Worm (Caenorhabditis elegans) whole organism, L1 larva: ENCODE results near the gene ceh-86.

Experiments
- C04F5.9 ChIP-seq: sonication (generic microtip); optimal IDR thresholded peaks from 2 replicates; lab custom pipeline; 2016; ENCODE audit warnings: missing genetic modification characterization, missing compliant biosample characterization
- Y116A8C.19 ChIP-seq: sonication (generic microtip); optimal IDR thresholded peaks from 2 replicates; lab custom pipeline; 2016; ENCODE audit warnings: missing compliant biosample characterization, missing genetic modification characterization, borderline replicate concordance
- aha-1 ChIP-seq: fragments of 150-350 bp; optimal IDR thresholded peaks from 2 replicates; lab custom pipeline; 2014; ENCODE audit warnings: missing biosample characterization, missing genetic modification characterization
- aly-2 ChIP-seq: fragments of 150-350 bp; optimal IDR thresholded peaks from 2 replicates; lab custom pipeline; 2014; ENCODE audit warnings: missing biosample characterization, missing genetic modification characterization
- ama-1 ChIP-seq: fragments of 150-350 bp; optimal IDR thresholded peaks from 2 replicates; lab custom pipeline; 2014
- blmp-1 ChIP-seq: fragments of 150-350 bp; optimal IDR thresholded peaks from 2 replicates; lab custom pipeline; 2014; ENCODE audit warnings: missing biosample characterization, missing genetic modification characterization
- ceh-63 ChIP-seq: fragments of 200-800 bp; sonication (Bioruptor generic); optimal IDR thresholded peaks from 2 replicates; lab custom pipeline; 2018; ENCODE audit warnings: mild to moderate bottlenecking, missing genetic modification characterization, missing compliant biosample characterization
- ceh-82 ChIP-seq, 3 experiments: fragments of 150-350 bp in 1 of 3; sonication (generic microtip) in 2 of 3; optimal IDR thresholded peaks; 2 replicates each; lab custom pipeline; 2014 to 2017; ENCODE audit warnings: missing biosample characterization in 3 of 3, missing genetic modification characterization in 3 of 3
- efl-1 ChIP-seq, 4 experiments: fragments of 150-350 bp; optimal IDR thresholded peaks in 3 of 4; peaks in 1 of 4; 1 replicate in 1 of 4; 2 replicates in 3 of 4; lab custom pipeline; 2014; ENCODE audit warnings: missing biosample characterization in 2 of 4, missing genetic modification characterization in 2 of 4, missing genetic modification reagents in 2 of 4
- egl-13 ChIP-seq: sonication (generic microtip); optimal IDR thresholded peaks from 2 replicates; lab custom pipeline; 2016; ENCODE audit warnings: missing genotype, missing genetic modification reagents, missing genetic modification characterization, missing compliant biosample characterization
- elt-2 ChIP-seq: sonication (generic microtip); optimal IDR thresholded peaks from 2 replicates; lab custom pipeline; 2016; ENCODE audit warnings: missing genetic modification characterization, mild to moderate bottlenecking, inconsistent platforms, missing compliant biosample characterization, missing genetic modification reagents
- ets-5 ChIP-seq: fragments of 200-800 bp; sonication (Bioruptor generic); IDR thresholded peaks from 2 replicates; pipeline ENCODE4 v1.3.6; 2022; ENCODE audit warnings: missing genetic modification characterization, missing compliant biosample characterization
- fkh-10 ChIP-seq: sonication (generic microtip); optimal IDR thresholded peaks from 2 replicates; lab custom pipeline; 2017; ENCODE audit warnings: missing biosample characterization, missing genetic modification reagents, missing genetic modification characterization
- fkh-4 ChIP-seq: sonication (generic microtip); optimal IDR thresholded peaks from 2 replicates; lab custom pipeline; 2016; ENCODE audit warnings: missing compliant biosample characterization, missing genetic modification characterization, borderline replicate concordance
- fos-1 ChIP-seq: fragments of 150-350 bp; optimal IDR thresholded peaks from 2 replicates; lab custom pipeline; 2014; ENCODE audit warnings: missing biosample characterization, missing genetic modification characterization
- grh-1 ChIP-seq: fragments of 200-800 bp; sonication (Bioruptor generic); IDR thresholded peaks from 2 replicates; pipeline ENCODE4 v1.3.6; 2022; ENCODE audit warnings: missing genetic modification reagents, missing genetic modification characterization, missing compliant biosample characterization
- hpl-2 ChIP-seq: fragments of 150-350 bp; optimal IDR thresholded peaks from 2 replicates; lab custom pipeline; 2014; ENCODE audit warnings: missing biosample characterization, missing genetic modification reagents, missing genetic modification characterization
- isw-1 ChIP-seq: fragments of 200-800 bp; sonication (Bioruptor generic); IDR thresholded peaks from 2 replicates; pipeline ENCODE4 v1.3.6; 2022; ENCODE audit warnings: missing genetic modification characterization, missing compliant biosample characterization
- jun-1 ChIP-seq: fragments of 150-350 bp; optimal IDR thresholded peaks from 2 replicates; lab custom pipeline; 2014; ENCODE audit warnings: missing biosample characterization, missing genetic modification reagents, missing genetic modification characterization
- lin-15B ChIP-seq: fragments of 150-350 bp; sonication (generic microtip); optimal IDR thresholded peaks from 3 replicates; lab custom pipeline; 2014; ENCODE audit warnings: missing biosample characterization, missing genetic modification characterization
- lin-35 ChIP-seq, 2 experiments: fragments of 150-350 bp; optimal IDR thresholded peaks; 2 replicates each; lab custom pipeline; 2014; ENCODE audit warnings: missing biosample characterization in 2 of 2, missing genetic modification characterization in 2 of 2, missing genetic modification reagents in 2 of 2
- nhr-11 ChIP-seq: fragments of 150-350 bp; optimal IDR thresholded peaks from 2 replicates; lab custom pipeline; 2014; ENCODE audit warnings: missing biosample characterization, missing genetic modification characterization
- nhr-12 ChIP-seq: sonication (generic microtip); optimal IDR thresholded peaks from 2 replicates; lab custom pipeline; 2017; ENCODE audit warnings: missing biosample characterization, missing genetic modification characterization
- nhr-47 ChIP-seq: sonication (generic microtip); optimal IDR thresholded peaks from 2 replicates; lab custom pipeline; 2016; ENCODE audit warnings: mild to moderate bottlenecking, missing genetic modification characterization, moderate library complexity, missing compliant biosample characterization
- nhr-71 ChIP-seq: sonication (generic microtip); optimal IDR thresholded peaks from 2 replicates; lab custom pipeline; 2016; ENCODE audit warnings: mild to moderate bottlenecking, missing genetic modification characterization, moderate library complexity, missing compliant biosample characterization
- nhr-84 ChIP-seq: sonication (generic microtip); optimal IDR thresholded peaks from 2 replicates; lab custom pipeline; 2017; ENCODE audit warnings: missing biosample characterization, missing genetic modification characterization
- pag-3 ChIP-seq: sonication (generic microtip); optimal IDR thresholded peaks from 2 replicates; lab custom pipeline; 2017; ENCODE audit warnings: missing genetic modification characterization, mild to moderate bottlenecking, missing compliant biosample characterization, antibody characterized with exemption, borderline replicate concordance; ENCODE audit not compliant: insufficient read depth
- pax-3 ChIP-seq: fragments of 200-800 bp; sonication (Bioruptor generic); optimal IDR thresholded peaks from 2 replicates; lab custom pipeline; 2018; ENCODE audit warnings: mild to moderate bottlenecking, missing genetic modification characterization, moderate library complexity, missing compliant biosample characterization
- pqm-1 ChIP-seq: sonication (generic microtip); optimal IDR thresholded peaks from 3 replicates; lab custom pipeline; 2017; ENCODE audit warnings: missing biosample characterization, missing genetic modification characterization
- skn-1 ChIP-seq: fragments of 150-350 bp; optimal IDR thresholded peaks from 2 replicates; lab custom pipeline; 2014; ENCODE audit warnings: missing biosample characterization, missing genetic modification characterization
- snpc-4 ChIP-seq: fragments of 150-350 bp; optimal IDR thresholded peaks from 2 replicates; lab custom pipeline; 2014; ENCODE audit warnings: missing biosample characterization, missing genetic modification characterization
- sox-4 ChIP-seq: sonication (generic microtip); optimal IDR thresholded peaks from 2 replicates; lab custom pipeline; 2016; ENCODE audit warnings: missing genetic modification characterization, missing compliant biosample characterization
- tlp-1 ChIP-seq: fragments of 150-350 bp; optimal IDR thresholded peaks from 2 replicates; lab custom pipeline; 2014; ENCODE audit warnings: missing biosample characterization, missing genetic modification characterization
- unc-130 ChIP-seq: fragments of 150-350 bp; optimal IDR thresholded peaks from 2 replicates; lab custom pipeline; 2017; ENCODE audit warnings: missing biosample characterization, missing genetic modification characterization, inconsistent platforms
- unc-30 ChIP-seq: sonication (generic microtip); optimal IDR thresholded peaks from 2 replicates; lab custom pipeline; 2017; ENCODE audit warnings: missing biosample characterization, missing genetic modification characterization
- unc-86 ChIP-seq: sonication (generic microtip); optimal IDR thresholded peaks from 2 replicates; lab custom pipeline; 2016; ENCODE audit warnings: missing genetic modification characterization, missing compliant biosample characterization
- unc-98 ChIP-seq: fragments of 200-800 bp; sonication (Bioruptor generic); IDR thresholded peaks from 2 replicates; pipeline ENCODE4 v1.3.6; 2022; ENCODE audit warnings: missing genetic modification characterization, missing compliant biosample characterization
- vab-15 ChIP-seq: sonication (generic microtip); optimal IDR thresholded peaks from 2 replicates; lab custom pipeline; 2017; ENCODE audit warnings: missing genotype, mild to moderate bottlenecking, missing genetic modification characterization, missing compliant biosample characterization
- xbp-1 ChIP-seq: sonication (generic microtip); optimal IDR thresholded peaks from 2 replicates; lab custom pipeline; 2016; ENCODE audit warnings: missing genetic modification characterization, missing compliant biosample characterization
- ztf-11 ChIP-seq, 2 experiments: sonication (generic microtip); optimal IDR thresholded peaks; 2 replicates each; lab custom pipeline; 2016 to 2017; ENCODE audit warnings: missing genetic modification characterization in 2 of 2, missing biosample characterization in 1 of 2, missing compliant biosample characterization in 1 of 2

The ceh-86 gene

ce11 chrII:2390884-2391283 is 41.0 kb downstream of the ceh-86 start, which contains the start of gene F16G10.10:
TSS of gene F16G10.10 (minus strand) at chrII:2390984.
- TF ChIP-seq C04F5.9 (tag; lab: Kevin White, UChicago) (no peak), nhr-47 (no peak), xbp-1 (no peak), tlp-1 (tag; lab: Kevin White, UChicago) (no peak), fkh-10 (no peak)

- TF ChIP-seq nhr-12 (no peak), ceh-82 (tag; optimal IDR thresholded peaks at IDR 0.05; lab: Kevin White, UChicago) (no peak), pag-3 (tag; lab: Kevin White, UChicago) (no peak), ets-5 (GFP tag; lab: Robert Waterston, UW) (no peak), Y116A8C.19 (tag; lab: Kevin White, UChicago) (no peak), isw-1 (GFP tag; lab: Robert Waterston, UW) (no peak), hpl-2 (GFP tag; lab: Kevin White, UChicago) (no peak)
Measured at ce11 chrII:2385495-2385894, 46.4 kb downstream of the ceh-86 start, which contains the start of gene F16G10.9. TSS of gene F16G10.9 (minus strand) at chrII:2385595.

DNA sequence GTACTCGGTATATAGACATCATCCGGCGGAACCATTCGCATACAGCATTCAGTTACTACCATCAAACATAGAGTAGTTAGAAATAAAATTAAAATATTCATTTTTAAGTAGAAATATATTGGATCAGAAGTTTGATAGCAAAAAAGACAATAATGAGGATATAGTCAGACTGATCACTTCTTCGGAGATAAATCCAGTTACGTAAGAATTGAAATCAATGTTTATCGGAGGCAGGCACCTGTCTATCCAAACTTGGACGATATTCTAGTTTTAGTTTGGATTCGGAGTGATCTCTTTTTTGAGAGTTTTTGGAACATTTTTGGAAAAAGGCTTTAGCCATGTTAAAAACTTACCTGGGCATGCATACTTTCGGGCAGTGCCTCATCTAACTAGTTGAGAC is 48.5 kb downstream of the ceh-86 start, which contains the start of gene F16G10.8:
F16G10.8 (minus strand) TSS at position 101 of the 400 bp plus-strand sequence.
- no peak for TF ChIP-seq ztf-11 (tag; optimal IDR thresholded peaks at IDR 0.05; lab: Kevin White, UChicago)
- TF ChIP-seq nhr-11, result no peak
- no peak for TF ChIP-seq skn-1
- no peak for TF ChIP-seq aha-1 (tag; lab: Kevin White, UChicago)
- TF ChIP-seq nhr-71, result no peak
- TF ChIP-seq nhr-84 (tag; lab: Kevin White, UChicago), result no peak

- TF ChIP-seq pag-3 (tag; lab: Kevin White, UChicago) (no peak), unc-130 (tag; lab: Kevin White, UChicago) (no peak), grh-1 (GFP tag; lab: Robert Waterston, UW) (no peak), C04F5.9 (tag; lab: Kevin White, UChicago) (no peak), vab-15 (tag; lab: Kevin White, UChicago) (no peak), pax-3 (tag; lab: Kevin White, UChicago) (no peak), egl-13 (tag; lab: Kevin White, UChicago) (no peak), ets-5 (GFP tag; lab: Robert Waterston, UW) (no peak), unc-86 (tag; lab: Kevin White, UChicago) (no peak), unc-30 (no peak), snpc-4 (tag; lab: Kevin White, UChicago) (no peak), ama-1 (no peak), efl-1 (optimal IDR thresholded peaks at IDR 0.05; lab: Kevin White, UChicago) (no peak), efl-1 (GFP tag; optimal IDR thresholded peaks at IDR 0.05 in 1 of 2; lab: Kevin White, UChicago) (no peak)
Measured at ce11 chrII:2380174-2380573, 51.7 kb downstream of the ceh-86 start, which contains the start of gene F16G10.7. TSS of gene F16G10.7 (minus strand) at chrII:2380274.

- TF ChIP-seq unc-98 (GFP tag; lab: Robert Waterston, UW) (no peak), pqm-1 (tag; lab: Kevin White, UChicago) (no peak), Y116A8C.19 (tag; lab: Kevin White, UChicago) (no peak), vab-15 (tag; lab: Kevin White, UChicago) (no peak), jun-1 (tag; lab: Kevin White, UChicago) (no peak), sox-4 (tag; lab: Kevin White, UChicago) (no peak), nhr-84 (tag; lab: Kevin White, UChicago) (no peak), ama-1 (no peak), blmp-1 (tag; lab: Kevin White, UChicago) (no peak), fkh-4 (tag; lab: Kevin White, UChicago) (no peak), nhr-71 (no peak), ceh-63 (no peak), lin-15B (tag; lab: Kevin White, UChicago) (no peak), lin-35 (GFP tag; optimal IDR thresholded peaks at IDR 0.05; lab: Kevin White, UChicago) (no peak), aly-2 (no peak), ceh-82 (tag; optimal IDR thresholded peaks at IDR 0.05; lab: Kevin White, UChicago) (no peak), fos-1 (tag; lab: Kevin White, UChicago) (no peak), elt-2 (tag; lab: Kevin White, UChicago) (no peak)
Measured at ce11 chrII:2379673-2380072, 52.2 kb downstream of the ceh-86 start.
